Worm (Caenorhabditis elegans): ENCODE results near the gene C31H2.3.
A peak's percentile ranks its signal among the peaks of the same experiment; 100 is the strongest.

Gene C31H2.3

ce11 chrX:5119246-5119645 is 34.9 kb downstream of the C31H2.3 start:
- no peak for TF ChIP-seq cnd-1 (tag; optimal IDR thresholded peaks at IDR 0.05)
- TF ChIP-seq nhr-237 (tag; optimal IDR thresholded peaks at IDR 0.05) = peak; percentile 24
- TF ChIP-seq ces-1 (GFP tag; optimal IDR thresholded peaks at IDR 0.05) = no peak
- TF ChIP-seq pha-4 (tag; optimal IDR thresholded peaks at IDR 0.05) = peak; percentile 24
- no peak for TF ChIP-seq unc-62 (GFP tag; optimal IDR thresholded peaks at IDR 0.05)
- TF ChIP-seq zip-8 (tag; optimal IDR thresholded peaks at IDR 0.05) = no peak
- TF ChIP-seq unc-39 (tag; optimal IDR thresholded peaks at IDR 0.05) = no peak
- TF ChIP-seq lsy-2 (tag; optimal IDR thresholded peaks at IDR 0.05) = peak; percentile 17
- TF ChIP-seq unc-120 (tag; optimal IDR thresholded peaks at IDR 0.05; ENCODE audit: poor library complexity, severe bottlenecking) = no peak
- no peak for TF ChIP-seq M03D4.4 (tag; optimal IDR thresholded peaks at IDR 0.05)
- TF ChIP-seq ztf-11 (tag; optimal IDR thresholded peaks at IDR 0.05) = no peak

DNA sequence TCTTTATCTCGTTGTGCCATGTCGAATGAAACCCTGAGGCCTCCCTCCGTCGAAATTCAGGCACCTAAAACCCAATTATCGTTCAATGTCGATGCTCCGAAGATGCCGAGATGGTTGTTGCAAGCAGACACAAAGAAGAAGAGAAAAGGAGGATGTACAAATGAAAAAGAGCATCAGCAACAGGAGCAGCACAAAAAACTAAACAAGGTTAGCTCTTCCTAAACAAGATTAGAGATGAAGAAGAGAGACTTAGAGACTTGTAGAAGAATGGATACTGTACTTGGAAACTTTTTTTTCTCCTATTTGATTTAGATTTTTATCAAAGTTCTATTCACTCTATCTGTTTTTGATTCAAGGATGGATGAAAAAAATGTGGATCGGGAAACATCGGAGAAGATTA is 36.6 kb downstream of the C31H2.3 start:
- TF ChIP-seq ces-1 (GFP tag; optimal IDR thresholded peaks at IDR 0.05) (peak; percentile 95), lin-32 (GFP tag; optimal IDR thresholded peaks at IDR 0.05) (no peak), ztf-11 (tag; optimal IDR thresholded peaks at IDR 0.05) (no peak), flh-1 (GFP tag; optimal IDR thresholded peaks at IDR 0.05) (no peak), lsy-2 (tag; optimal IDR thresholded peaks at IDR 0.05) (no peak)

DNA sequence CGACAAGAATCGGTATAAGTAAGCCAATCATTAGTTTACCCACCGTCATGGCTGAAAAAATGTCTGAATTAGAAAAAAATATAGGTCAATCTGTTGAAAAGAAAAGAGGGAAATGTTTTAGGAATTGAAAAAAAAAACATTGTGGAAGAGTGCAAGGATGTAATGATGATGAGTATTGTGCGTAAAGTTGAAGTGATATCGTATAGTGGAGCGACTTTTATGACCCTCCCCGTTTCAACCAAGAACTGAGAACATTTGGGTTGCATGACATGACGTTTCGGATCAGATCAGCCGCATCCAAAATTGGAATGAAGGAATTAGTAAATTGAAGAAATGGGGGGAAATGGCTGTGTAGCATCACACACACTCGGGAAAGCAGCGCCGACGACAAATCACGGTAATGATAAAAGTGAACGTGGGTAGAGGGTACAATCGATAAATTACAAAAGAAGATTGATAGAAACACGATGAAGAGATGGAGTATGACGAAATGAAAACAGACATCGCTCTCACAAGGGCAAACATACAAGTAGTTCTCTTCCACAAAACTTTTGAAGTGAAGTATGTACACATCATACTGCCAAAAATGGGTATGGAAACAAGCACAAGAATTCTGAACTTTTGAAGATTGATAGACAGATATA is 37.2 kb downstream of the C31H2.3 start, which contains the start of gene apl-1:
TSS of gene apl-1 (minus strand) at position 51 of the 644 bp plus-strand sequence.
- no peak for TF ChIP-seq mep-1 (tag; optimal IDR thresholded peaks at IDR 0.05)
- TF ChIP-seq nhr-28 (tag; optimal IDR thresholded peaks at IDR 0.05) = no peak
- no peak for TF ChIP-seq blmp-1 (tag; optimal IDR thresholded peaks at IDR 0.05)
- TF ChIP-seq ces-1 (GFP tag; optimal IDR thresholded peaks at IDR 0.05) = no peak
- no peak for TF ChIP-seq nhr-2 (tag; optimal IDR thresholded peaks at IDR 0.05)
- no peak for TF ChIP-seq flh-1 (GFP tag; optimal IDR thresholded peaks at IDR 0.05)
- TF ChIP-seq hlh-1 (tag; optimal IDR thresholded peaks at IDR 0.05) = no peak
- no peak for TF ChIP-seq pha-4 (tag; optimal IDR thresholded peaks at IDR 0.05)

DNA sequence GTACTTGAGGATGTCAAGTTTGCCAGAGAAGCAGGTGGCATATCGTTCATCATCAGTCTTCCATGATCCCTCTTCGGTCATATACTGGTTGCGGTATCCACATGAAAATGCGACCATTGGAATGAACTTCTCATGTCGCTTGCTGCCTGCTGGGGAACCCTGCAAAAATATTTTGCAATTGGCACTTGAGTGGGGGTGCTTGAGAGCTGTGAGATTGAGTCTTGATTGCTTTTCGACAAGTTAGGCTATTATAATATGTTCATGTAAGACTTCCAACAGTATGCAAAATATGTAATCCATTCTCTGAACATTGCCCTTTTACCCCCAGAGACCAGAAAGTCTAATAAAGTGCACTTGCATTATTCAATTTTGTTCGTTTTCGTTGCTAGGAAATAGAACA is 38.0 kb downstream of the C31H2.3 start:
- no peak for TF ChIP-seq mls-2 (tag; optimal IDR thresholded peaks at IDR 0.05)
- no peak for TF ChIP-seq unc-62 (GFP tag; optimal IDR thresholded peaks at IDR 0.05)
- no peak for TF ChIP-seq ztf-11 (tag; optimal IDR thresholded peaks at IDR 0.05)
- TF ChIP-seq ceh-83 (GFP tag; optimal IDR thresholded peaks at IDR 0.05) = no peak
- TF ChIP-seq lin-13 (tag; optimal IDR thresholded peaks at IDR 0.05) = no peak
- TF ChIP-seq elt-3 (tag; optimal IDR thresholded peaks at IDR 0.05) = no peak
- no peak for TF ChIP-seq lsy-2 (tag; optimal IDR thresholded peaks at IDR 0.05)
- no peak for TF ChIP-seq ces-1 (GFP tag; optimal IDR thresholded peaks at IDR 0.05)
- no peak for TF ChIP-seq ham-2 (GFP tag; optimal IDR thresholded peaks at IDR 0.05)
- no peak for TF ChIP-seq tbx-8 (GFP tag; optimal IDR thresholded peaks at IDR 0.05)
- TF ChIP-seq nhr-76 (tag; optimal IDR thresholded peaks at IDR 0.05) = no peak
- TF ChIP-seq flh-1 (GFP tag; optimal IDR thresholded peaks at IDR 0.05) = no peak
- TF ChIP-seq nhr-2 (tag; optimal IDR thresholded peaks at IDR 0.05) = no peak
- no peak for TF ChIP-seq blmp-1 (tag; optimal IDR thresholded peaks at IDR 0.05)
- no peak for TF ChIP-seq elt-1 (tag; optimal IDR thresholded peaks at IDR 0.05; ENCODE audit: borderline replicate concordance, insufficient read depth)
- no peak for TF ChIP-seq drap-1 (GFP tag; optimal IDR thresholded peaks at IDR 0.05)
- no peak for TF ChIP-seq sem-2 (GFP tag; optimal IDR thresholded peaks at IDR 0.05)

DNA sequence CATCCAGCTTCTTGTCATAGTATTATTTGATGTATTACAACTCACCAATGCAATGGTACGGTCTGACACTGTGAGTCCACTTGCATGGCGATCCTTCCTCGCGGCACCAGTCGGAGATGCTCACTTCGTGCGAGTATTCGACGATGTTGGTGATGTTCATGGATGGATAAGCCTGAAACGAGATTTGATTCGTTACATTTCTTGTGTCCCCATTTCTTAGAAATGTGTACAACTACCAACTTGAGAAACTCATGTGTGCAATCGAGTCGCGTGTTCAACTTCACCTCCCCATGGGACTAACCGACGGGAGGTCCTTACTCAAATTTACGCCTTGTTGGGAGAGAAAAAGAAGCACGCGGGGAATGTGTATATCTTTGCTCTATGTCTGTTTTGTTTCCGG is 38.7 kb downstream of the C31H2.3 start:
- TF ChIP-seq cnd-1 (tag; optimal IDR thresholded peaks at IDR 0.05) (no peak), ztf-11 (tag; optimal IDR thresholded peaks at IDR 0.05) (no peak), nhr-76 (tag; optimal IDR thresholded peaks at IDR 0.05) (no peak), hlh-1 (tag; optimal IDR thresholded peaks at IDR 0.05) (no peak), sem-2 (GFP tag; optimal IDR thresholded peaks at IDR 0.05) (no peak), nhr-12 (tag; optimal IDR thresholded peaks at IDR 0.05) (no peak), unc-120 (tag; optimal IDR thresholded peaks at IDR 0.05; ENCODE audit: poor library complexity, severe bottlenecking) (no peak), nhr-2 (tag; optimal IDR thresholded peaks at IDR 0.05) (no peak), elt-3 (tag; optimal IDR thresholded peaks at IDR 0.05) (no peak), nhr-28 (tag; optimal IDR thresholded peaks at IDR 0.05) (no peak), pha-4 (tag; optimal IDR thresholded peaks at IDR 0.05) (no peak), lsy-2 (tag; optimal IDR thresholded peaks at IDR 0.05) (no peak), ceh-83 (GFP tag; optimal IDR thresholded peaks at IDR 0.05) (no peak)
